Worm (Caenorhabditis elegans) whole organism, early embryonic: ENCODE results near the gene math-1.
A peak's percentile ranks its signal among the peaks of the same experiment; 100 is the strongest.
"Not testable (repeated sequence)": the region's sequence is repeated elsewhere in the genome, so short reads cannot be mapped to it uniquely, and the experiment has no call there.

Source experiments
- B0310.2 ChIP-seq: sonication (generic microtip); optimal IDR thresholded peaks from 2 replicates; lab custom pipeline; 2016; ENCODE audit warnings: mild to moderate bottlenecking, missing genetic modification characterization, missing compliant biosample characterization
- F13C5.2 ChIP-seq: sonication (generic microtip); optimal IDR thresholded peaks from 2 replicates; lab custom pipeline; 2017; ENCODE audit warnings: mild to moderate bottlenecking, missing genetic modification characterization, inconsistent platforms, missing compliant biosample characterization
- aly-1 ChIP-seq: sonication (generic microtip); optimal IDR thresholded peaks from 2 replicates; lab custom pipeline; 2016; ENCODE audit warnings: missing genetic modification characterization, missing compliant biosample characterization
- ama-1 ChIP-seq: fragments of 150-350 bp; optimal IDR thresholded peaks from 2 replicates; lab custom pipeline; 2014
- ceh-13 ChIP-seq: fragments of 200-800 bp; sonication (Bioruptor generic); optimal IDR thresholded peaks from 2 replicates; lab custom pipeline; 2018; ENCODE audit warnings: mild to moderate bottlenecking, missing genetic modification characterization, missing compliant biosample characterization
- ceh-36 ChIP-seq: sonication (generic microtip); optimal IDR thresholded peaks from 2 replicates; lab custom pipeline; 2016; ENCODE audit warnings: missing genetic modification characterization, inconsistent platforms, missing compliant biosample characterization
- ets-7 ChIP-seq: sonication (generic microtip); optimal IDR thresholded peaks from 2 replicates; lab custom pipeline; 2016; ENCODE audit warnings: missing genotype, missing genetic modification characterization, missing compliant biosample characterization
- flt-1 ChIP-seq: fragments of 200-800 bp; sonication (Bioruptor generic); IDR thresholded peaks from 2 replicates; pipeline ENCODE4 v1.3.6; 2022; ENCODE audit warnings: missing genetic modification characterization, missing compliant biosample characterization
- hmbx-1 ChIP-seq: sonication (generic microtip); optimal IDR thresholded peaks from 2 replicates; lab custom pipeline; 2016; ENCODE audit warnings: mild to moderate bottlenecking, missing genetic modification characterization, missing compliant biosample characterization
- hmg-4 ChIP-seq: fragments of 200-800 bp; sonication (Bioruptor generic); optimal IDR thresholded peaks from 2 replicates; lab custom pipeline; 2018; ENCODE audit warnings: mild to moderate bottlenecking, missing genetic modification characterization, missing compliant biosample characterization
- hnd-1 ChIP-seq: sonication (generic microtip); optimal IDR thresholded peaks from 2 replicates; lab custom pipeline; 2016; ENCODE audit warnings: missing genetic modification characterization, missing compliant biosample characterization
- pes-1 ChIP-seq: fragments of 200-800 bp; sonication (Bioruptor generic); IDR thresholded peaks from 2 replicates; pipeline ENCODE4 v1.3.6; 2022; ENCODE audit warnings: missing genetic modification reagents, missing genetic modification characterization, missing compliant biosample characterization
- scrt-1 ChIP-seq: fragments of 200-800 bp; sonication (Bioruptor generic); IDR thresholded peaks from 2 replicates; pipeline ENCODE4 v1.3.6; 2022; ENCODE audit warnings: missing genetic modification characterization, missing compliant biosample characterization
- sea-1 ChIP-seq: fragments of 200-800 bp; sonication (Bioruptor generic); conservative IDR thresholded peaks from 2 replicates; pipeline ENCODE4 v1.3.6; 2022; ENCODE audit warnings: missing genetic modification characterization, missing compliant biosample characterization
- tbx-11 ChIP-seq: fragments of 200-800 bp; sonication (Bioruptor generic); IDR thresholded peaks from 2 replicates; pipeline ENCODE4 v1.3.6; 2022; ENCODE audit warnings: missing genetic modification characterization, missing compliant biosample characterization
- tbx-37 ChIP-seq: fragments of 200-800 bp; sonication (Bioruptor generic); conservative IDR thresholded peaks from 2 replicates; pipeline ENCODE4 v1.3.6; 2022; ENCODE audit warnings: missing genetic modification reagents, missing genetic modification characterization, missing compliant biosample characterization
- tra-4 ChIP-seq: sonication (generic microtip); optimal IDR thresholded peaks from 2 replicates; lab custom pipeline; 2017; ENCODE audit warnings: missing genetic modification characterization, missing compliant biosample characterization

math-1 gene

DNA sequence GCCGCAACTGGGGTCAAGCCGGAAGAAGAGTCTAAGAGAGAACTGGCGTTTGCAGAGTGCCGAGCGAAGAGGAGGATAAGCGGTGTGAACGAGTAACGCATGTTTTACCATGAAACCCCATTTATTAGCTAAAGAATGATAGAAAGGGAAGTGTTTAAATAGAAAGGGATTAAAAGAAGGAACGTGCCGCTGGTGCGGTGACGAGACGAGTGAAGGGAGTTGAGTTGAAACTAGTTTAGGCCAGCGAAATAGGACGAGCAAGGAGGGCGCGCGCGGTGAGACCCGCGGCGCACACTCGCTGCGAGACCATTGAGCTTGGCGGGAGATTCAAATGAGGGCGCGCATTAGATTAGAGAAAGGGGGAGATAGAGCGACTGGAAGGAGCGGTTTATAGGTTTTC, at the start of gene math-1:
math-1 (minus strand) TSS at position 101 of the 400 bp plus-strand sequence.
- TF ChIP-seq ama-1 (lab: Kevin White, UChicago); ceh-13 (GFP tag; lab: Kevin White, UChicago); hmbx-1 (tag; lab: Kevin White, UChicago): not testable (repeated sequence)

DNA sequence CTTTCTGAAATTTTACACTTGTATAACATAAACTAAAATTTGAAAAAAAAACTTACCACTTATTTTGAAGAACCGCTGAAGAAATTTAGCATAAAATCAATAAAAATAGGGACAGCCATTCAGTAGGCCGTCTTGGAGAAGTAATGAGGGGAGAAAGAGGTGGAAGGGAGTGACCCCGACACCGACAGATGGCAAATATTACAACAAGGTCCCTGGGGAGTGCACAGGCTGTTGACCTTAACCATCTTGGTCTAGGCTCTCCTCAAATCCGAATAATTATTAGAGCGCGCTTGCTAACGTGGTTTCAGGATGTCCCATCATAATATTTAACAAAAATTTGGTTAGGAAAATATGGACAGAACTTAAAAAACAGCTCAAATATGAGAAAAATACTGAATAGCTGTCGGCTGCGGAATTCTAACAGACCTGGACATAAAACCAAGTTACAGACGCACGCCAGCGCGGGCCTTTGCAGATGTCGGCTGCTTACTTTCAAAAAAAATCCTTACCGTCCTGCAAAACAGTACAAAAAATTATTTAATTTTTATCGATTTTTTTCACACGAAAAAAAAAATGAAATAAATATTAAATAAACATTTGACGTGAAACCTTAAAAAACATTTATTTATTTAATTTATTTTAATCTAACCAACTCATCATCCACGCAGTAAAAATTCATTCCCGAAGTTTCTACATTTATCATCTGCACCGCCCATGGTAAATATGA, 48.6 kb upstream of the math-1 start, which contains the start of gene T16A1.2:
T16A1.2 (plus strand) TSS at position 677 of the 727 bp plus-strand sequence.
- TF ChIP-seq tbx-37 (no peak), scrt-1 (no peak), hnd-1 (tag; lab: Kevin White, UChicago) (no peak), pes-1 (GFP tag; lab: Robert Waterston, UW) (no peak), ama-1 (lab: Kevin White, UChicago) (no peak), tra-4 (tag; lab: Kevin White, UChicago) (no peak), sea-1 (GFP tag; lab: Robert Waterston, UW) (no peak), ets-7 (tag; lab: Kevin White, UChicago) (no peak), tbx-11 (GFP tag; lab: Robert Waterston, UW) (no peak), ceh-36 (tag; lab: Kevin White, UChicago) (no peak), hmbx-1 (tag; lab: Kevin White, UChicago) (no peak)

DNA sequence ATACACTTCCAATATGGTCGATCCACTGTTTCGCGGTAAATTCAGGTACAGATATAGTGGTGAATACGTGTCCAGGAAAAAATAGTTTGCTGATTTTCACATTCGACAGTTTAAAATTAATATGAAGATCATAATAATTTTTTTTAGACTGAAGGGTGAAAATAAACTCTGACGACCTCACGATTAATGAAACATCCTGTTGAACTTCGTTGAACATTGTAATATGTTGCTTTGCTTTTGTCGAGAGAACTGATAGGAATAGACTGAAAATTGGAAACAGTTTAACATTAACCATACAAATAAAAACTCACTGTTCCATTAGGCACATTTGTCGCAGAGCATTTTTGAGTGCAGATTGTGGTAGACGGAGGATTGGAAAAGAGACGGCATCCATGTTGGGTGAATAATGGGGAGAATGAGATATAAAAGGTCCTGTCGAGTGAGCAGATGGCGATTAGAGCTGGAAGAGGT, 47.0 kb upstream of the math-1 start, which contains the start of gene fbxb-37:
fbxb-37 (minus strand) TSS at position 421 of the 471 bp plus-strand sequence.
- no peak for TF ChIP-seq ceh-36 (tag; lab: Kevin White, UChicago)
- no peak for TF ChIP-seq hmg-4 (GFP tag; lab: Kevin White, UChicago)
- no peak for TF ChIP-seq aly-1 (tag; lab: Kevin White, UChicago)
- TF ChIP-seq tra-4 (tag; lab: Kevin White, UChicago), result no peak
- no peak for TF ChIP-seq sea-1 (GFP tag; lab: Robert Waterston, UW)
- TF ChIP-seq ama-1 (lab: Kevin White, UChicago), result no peak
- no peak for TF ChIP-seq scrt-1
- TF ChIP-seq B0310.2, result no peak
- no peak for TF ChIP-seq ceh-13 (GFP tag; lab: Kevin White, UChicago)
- TF ChIP-seq tbx-11 (GFP tag; lab: Robert Waterston, UW), result no peak
- no peak for TF ChIP-seq hmbx-1 (tag; lab: Kevin White, UChicago)
- TF ChIP-seq ets-7 (tag; lab: Kevin White, UChicago), result no peak
- TF ChIP-seq tbx-37, result no peak
- TF ChIP-seq hnd-1 (tag; lab: Kevin White, UChicago), result no peak
- TF ChIP-seq pes-1 (GFP tag; lab: Robert Waterston, UW), result no peak
- no peak for TF ChIP-seq F13C5.2 (tag; lab: Kevin White, UChicago)
- TF ChIP-seq flt-1, result no peak

DNA sequence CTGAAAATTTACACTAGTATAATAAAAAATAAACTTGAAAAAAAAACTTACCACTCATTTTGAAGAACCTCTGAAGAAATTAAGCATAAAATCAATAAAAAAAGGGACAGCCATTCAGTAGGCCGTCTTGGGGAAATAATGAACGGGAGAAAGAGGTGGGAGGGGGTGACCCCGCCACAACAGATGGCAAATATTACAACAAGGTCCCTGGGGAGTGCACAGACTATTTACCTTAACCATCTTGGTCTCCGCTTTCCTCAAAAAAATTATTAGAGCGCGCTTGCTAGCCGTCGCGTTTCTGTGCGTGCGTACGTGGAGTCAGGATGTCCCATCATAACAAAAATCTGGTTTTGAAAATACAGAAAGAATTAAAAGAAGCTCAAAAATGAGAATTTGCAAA, 45.5 kb upstream of the math-1 start, which contains the start of gene T16A1.10:
T16A1.10 (minus strand) TSS at position 123 of the 400 bp plus-strand sequence.
- TF ChIP-seq hmg-4 (GFP tag; lab: Kevin White, UChicago) (peak; percentile 16), pes-1 (GFP tag; lab: Robert Waterston, UW) (no peak), ceh-36 (tag; lab: Kevin White, UChicago) (peak; percentile 1)

DNA sequence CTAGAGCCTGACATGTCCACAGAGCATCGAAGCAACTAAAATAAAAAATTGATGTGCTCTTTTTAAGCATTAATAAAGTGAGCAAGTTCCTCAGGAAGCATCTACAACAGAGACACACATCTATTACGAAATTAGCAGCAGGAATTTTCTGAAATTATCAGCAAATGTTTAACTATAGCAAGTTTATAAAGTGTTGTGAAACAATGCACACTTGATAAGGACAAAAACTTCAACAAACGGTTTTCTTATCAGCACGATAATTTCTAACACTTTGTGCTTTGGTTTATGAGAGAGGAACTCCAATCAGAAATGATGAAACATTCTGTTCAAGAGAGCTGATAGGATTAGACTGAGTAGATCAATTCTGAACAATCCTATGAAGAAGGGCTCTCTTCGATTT, 44.1 kb upstream of the math-1 start, which contains the start of gene trpl-5:
trpl-5 (minus strand) TSS at position 32 of the 400 bp plus-strand sequence.
- no peak for TF ChIP-seq sea-1 (GFP tag; lab: Robert Waterston, UW)
- no peak for TF ChIP-seq pes-1 (GFP tag; lab: Robert Waterston, UW)
- no peak for TF ChIP-seq hmg-4 (GFP tag; lab: Kevin White, UChicago)
- no peak for TF ChIP-seq ceh-36 (tag; lab: Kevin White, UChicago)
- TF ChIP-seq ets-7 (tag; lab: Kevin White, UChicago), result no peak
- no peak for TF ChIP-seq F13C5.2 (tag; lab: Kevin White, UChicago)
- no peak for TF ChIP-seq tra-4 (tag; lab: Kevin White, UChicago)

DNA sequence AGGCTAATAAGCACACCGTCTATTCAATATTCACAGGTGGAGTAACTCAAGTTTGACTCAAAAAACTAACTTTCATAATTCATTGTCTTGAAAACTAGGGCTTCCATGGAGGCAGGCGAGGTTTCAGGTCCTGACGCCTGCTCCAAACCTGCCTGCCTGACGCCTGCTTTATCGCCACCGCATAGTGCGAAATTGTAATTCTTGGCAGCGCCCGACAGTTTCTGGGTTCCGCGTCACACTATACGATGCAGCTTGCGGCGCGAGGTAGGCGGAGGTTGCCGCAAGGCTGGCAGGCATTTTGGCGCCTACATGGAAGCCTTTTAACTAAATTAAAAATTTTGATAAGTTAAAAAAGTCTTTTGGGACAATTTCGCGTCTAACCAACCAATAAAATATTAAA, 40.8 kb upstream of the math-1 start:
- TF ChIP-seq aly-1 (tag; lab: Kevin White, UChicago) (no peak), B0310.2 (no peak), hnd-1 (tag; lab: Kevin White, UChicago) (no peak), pes-1 (GFP tag; lab: Robert Waterston, UW) (no peak), hmbx-1 (tag; lab: Kevin White, UChicago) (no peak)

DNA sequence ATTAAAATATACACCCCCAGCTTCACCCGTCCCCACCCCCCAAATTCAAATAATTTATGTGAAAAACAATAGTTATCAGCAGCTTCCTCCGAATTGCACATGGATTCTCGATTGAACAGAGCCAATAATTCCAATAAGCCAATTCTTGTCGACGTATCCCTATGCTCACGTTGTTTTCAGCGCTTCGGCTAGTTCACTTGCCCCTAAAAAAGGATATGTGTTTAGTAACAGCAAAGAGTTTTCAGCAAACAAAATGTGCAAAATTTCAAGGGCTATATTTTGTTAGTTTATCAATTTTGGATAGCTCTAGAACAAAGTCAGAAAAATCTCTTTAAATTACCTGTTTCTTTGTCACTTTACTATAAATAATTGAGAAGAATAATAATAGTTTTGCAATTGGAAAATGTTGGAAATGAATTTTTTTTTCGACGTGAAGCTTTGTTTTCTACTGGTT, 37.3 kb upstream of the math-1 start, which contains the start of the genes T16A1.5 and fbxc-49:
T16A1.5 (minus strand) TSS at position 101 of the 454 bp plus-strand sequence.
fbxc-49 (plus strand) TSS at position 404 of the 454 bp plus-strand sequence.
- no peak for TF ChIP-seq ceh-36 (tag; lab: Kevin White, UChicago)
- TF ChIP-seq tbx-37, result no peak
- no peak for TF ChIP-seq aly-1 (tag; lab: Kevin White, UChicago)
- TF ChIP-seq ama-1 (lab: Kevin White, UChicago), result no peak
- TF ChIP-seq hmg-4 (GFP tag; lab: Kevin White, UChicago), result no peak
- TF ChIP-seq hmbx-1 (tag; lab: Kevin White, UChicago), result no peak
- no peak for TF ChIP-seq F13C5.2 (tag; lab: Kevin White, UChicago)
- no peak for TF ChIP-seq tbx-11 (GFP tag; lab: Robert Waterston, UW)
- TF ChIP-seq tra-4 (tag; lab: Kevin White, UChicago), result no peak
- no peak for TF ChIP-seq ceh-13 (GFP tag; lab: Kevin White, UChicago)
- no peak for TF ChIP-seq hnd-1 (tag; lab: Kevin White, UChicago)
- TF ChIP-seq ets-7 (tag; lab: Kevin White, UChicago), result no peak
- TF ChIP-seq flt-1, result no peak
- no peak for TF ChIP-seq B0310.2
- TF ChIP-seq sea-1 (GFP tag; lab: Robert Waterston, UW), result no peak
- TF ChIP-seq scrt-1, result no peak
- no peak for TF ChIP-seq pes-1 (GFP tag; lab: Robert Waterston, UW)
